Worm (Caenorhabditis elegans): ENCODE measurements around the gene Y47D7A.3.

Y47D7A.3 gene

ce11 chrV:4386173-4386572, 24.6 kb upstream of the Y47D7A.3 start, which contains the start of gene F13A2.10:
TSS of gene F13A2.10 (minus strand) at chrV:4386273.
- TF ChIP-seq nhr-25 (tag; optimal IDR thresholded peaks at IDR 0.05) (no peak), nhr-77 (tag; optimal IDR thresholded peaks at IDR 0.05) (no peak), ztf-1 (GFP tag; conservative IDR thresholded peaks at IDR 0.05) (no peak), ZK546.5 (tag; optimal IDR thresholded peaks at IDR 0.05) (no peak), unc-55 (GFP tag; optimal IDR thresholded peaks at IDR 0.05) (no peak), ztf-4 (tag; optimal IDR thresholded peaks at IDR 0.05) (no peak), gmeb-1 (tag; optimal IDR thresholded peaks at IDR 0.05) (no peak), mdl-1 (tag; optimal IDR thresholded peaks at IDR 0.05) (no peak), unc-62 (GFP tag; optimal IDR thresholded peaks at IDR 0.05) (no peak), nhr-11 (tag; optimal IDR thresholded peaks at IDR 0.05) (no peak), mbf-1 (tag; optimal IDR thresholded peaks at IDR 0.05) (no peak), nhr-6 (tag; optimal IDR thresholded peaks at IDR 0.05) (no peak), fos-1 (tag; optimal IDR thresholded peaks at IDR 0.05) (no peak), R02D3.7 (tag; optimal IDR thresholded peaks at IDR 0.05) (no peak), blmp-1 (tag; optimal IDR thresholded peaks at IDR 0.05; ENCODE audit: insufficient read depth) (no peak), zag-1 (tag; optimal IDR thresholded peaks at IDR 0.05) (no peak), ama-1 (optimal IDR thresholded peaks at IDR 0.05) (no peak), ceh-82 (tag; optimal IDR thresholded peaks at IDR 0.05) (no peak), dmd-4 (tag; optimal IDR thresholded peaks at IDR 0.05) (no peak)

ce11 chrV:4387402-4387801, 23.3 kb upstream of the Y47D7A.3 start, which contains the start of gene F13A2.9:
TSS of gene F13A2.9 (minus strand) at chrV:4387502.
- TF ChIP-seq mdl-1 (tag; optimal IDR thresholded peaks at IDR 0.05), result no peak
- TF ChIP-seq blmp-1 (tag; optimal IDR thresholded peaks at IDR 0.05; ENCODE audit: insufficient read depth), result no peak
- TF ChIP-seq nhr-25 (tag; optimal IDR thresholded peaks at IDR 0.05), result no peak
- TF ChIP-seq ztf-11 (tag; optimal IDR thresholded peaks at IDR 0.05), result no peak
- TF ChIP-seq ceh-16 (tag; optimal IDR thresholded peaks at IDR 0.05), result no peak
- no peak for TF ChIP-seq lin-13 (GFP tag; optimal IDR thresholded peaks at IDR 0.05)
- no peak for TF ChIP-seq sma-3 (GFP tag; optimal IDR thresholded peaks at IDR 0.05)
- no peak for TF ChIP-seq nhr-6 (tag; optimal IDR thresholded peaks at IDR 0.05)
- TF ChIP-seq sem-4 (tag; optimal IDR thresholded peaks at IDR 0.05), result no peak
- no peak for TF ChIP-seq gmeb-1 (tag; optimal IDR thresholded peaks at IDR 0.05)
- no peak for TF ChIP-seq zag-1 (tag; optimal IDR thresholded peaks at IDR 0.05)
- TF ChIP-seq peb-1 (tag; optimal IDR thresholded peaks at IDR 0.05), result no peak
- TF ChIP-seq fos-1 (tag; optimal IDR thresholded peaks at IDR 0.05), result no peak

- TF ChIP-seq ztf-4 (tag; optimal IDR thresholded peaks at IDR 0.05) (no peak), nhr-6 (tag; optimal IDR thresholded peaks at IDR 0.05) (no peak), mab-5 (tag; optimal IDR thresholded peaks at IDR 0.05) (no peak), alr-1 (tag; optimal IDR thresholded peaks at IDR 0.05) (no peak), blmp-1 (tag; optimal IDR thresholded peaks at IDR 0.05; ENCODE audit: insufficient read depth) (no peak), ceh-82 (tag; optimal IDR thresholded peaks at IDR 0.05) (no peak), lin-11 (tag; optimal IDR thresholded peaks at IDR 0.05) (no peak), nhr-77 (tag; optimal IDR thresholded peaks at IDR 0.05) (no peak), nhr-21 (tag; optimal IDR thresholded peaks at IDR 0.05) (no peak), zag-1 (tag; optimal IDR thresholded peaks at IDR 0.05) (no peak), mdl-1 (tag; optimal IDR thresholded peaks at IDR 0.05) (no peak), nhr-237 (tag; optimal IDR thresholded peaks at IDR 0.05) (no peak), nhr-12 (tag; optimal IDR thresholded peaks at IDR 0.05) (no peak), ceh-16 (tag; optimal IDR thresholded peaks at IDR 0.05) (no peak), nhr-25 (tag; optimal IDR thresholded peaks at IDR 0.05) (no peak), gmeb-1 (tag; optimal IDR thresholded peaks at IDR 0.05) (no peak), Y55F3AM.14 (GFP tag; optimal IDR thresholded peaks at IDR 0.05) (no peak), unc-55 (GFP tag; optimal IDR thresholded peaks at IDR 0.05) (no peak), crh-2 (tag; optimal IDR thresholded peaks at IDR 0.05) (no peak), skn-1 (tag; optimal IDR thresholded peaks at IDR 0.05) (no peak)
These were observed 22.8 kb upstream of the Y47D7A.3 start for ce11 chrV:4387916-4388315.

ce11 chrV:4396257-4396656, 14.5 kb upstream of the Y47D7A.3 start, which contains the start of gene F13A2.3:
TSS of gene F13A2.3 (minus strand) at chrV:4396357.
- TF ChIP-seq nhr-237 (tag; optimal IDR thresholded peaks at IDR 0.05) (no peak), snpc-4 (tag; optimal IDR thresholded peaks at IDR 0.05) (no peak), ama-1 (optimal IDR thresholded peaks at IDR 0.05) (no peak), F13H6.1 (tag; optimal IDR thresholded peaks at IDR 0.05) (no peak), sem-4 (tag; optimal IDR thresholded peaks at IDR 0.05) (no peak), ztf-1 (GFP tag; conservative IDR thresholded peaks at IDR 0.05) (no peak), elt-1 (tag; optimal IDR thresholded peaks at IDR 0.05) (no peak), lsy-2 (tag; optimal IDR thresholded peaks at IDR 0.05) (no peak), nhr-21 (tag; optimal IDR thresholded peaks at IDR 0.05) (no peak), C34F6.9 (tag; optimal IDR thresholded peaks at IDR 0.05) (no peak), nhr-25 (tag; optimal IDR thresholded peaks at IDR 0.05) (no peak), crh-2 (tag; optimal IDR thresholded peaks at IDR 0.05) (no peak), lin-13 (GFP tag; optimal IDR thresholded peaks at IDR 0.05) (no peak), R02D3.7 (tag; optimal IDR thresholded peaks at IDR 0.05) (no peak), alr-1 (tag; optimal IDR thresholded peaks at IDR 0.05) (no peak)
